Worm (Caenorhabditis elegans) whole organism, late embryonic: Measurements from ENCODE around the gene pho-13.

Source experiments
- Y22D7AL.16 ChIP-seq: sonication (generic microtip); optimal IDR thresholded peaks from 2 replicates; lab custom pipeline; 2016; ENCODE audit warnings: missing genetic modification characterization, missing compliant biosample characterization
- ceh-18 ChIP-seq: sonication (generic microtip); optimal IDR thresholded peaks from 2 replicates; lab custom pipeline; 2016; ENCODE audit warnings: missing genetic modification characterization, missing compliant biosample characterization
- ceh-30 ChIP-seq: fragments of 150-350 bp; optimal IDR thresholded peaks from 2 replicates; lab custom pipeline; 2014; ENCODE audit warnings: missing biosample characterization, missing genetic modification characterization
- dmd-4 ChIP-seq: sonication (generic microtip); optimal IDR thresholded peaks from 2 replicates; lab custom pipeline; 2016; ENCODE audit warnings: borderline replicate concordance, missing genetic modification characterization, missing compliant biosample characterization
- ets-4 ChIP-seq: sonication (generic microtip); optimal IDR thresholded peaks from 2 replicates; lab custom pipeline; 2016; ENCODE audit warnings: missing genetic modification characterization, missing compliant biosample characterization
- hlh-13 ChIP-seq: fragments of 200-800 bp; sonication (Bioruptor generic); optimal IDR thresholded peaks from 2 replicates; lab custom pipeline; 2018; ENCODE audit warnings: mild to moderate bottlenecking, missing genetic modification characterization, missing compliant biosample characterization
- nfya-1 ChIP-seq: sonication (generic microtip); optimal IDR thresholded peaks from 2 replicates; lab custom pipeline; 2017; ENCODE audit warnings: missing genetic modification characterization, mild to moderate bottlenecking, missing compliant biosample characterization, antibody characterized with exemption, moderate library complexity
- nhr-11 ChIP-seq: fragments of 150-350 bp; optimal IDR thresholded peaks from 2 replicates; lab custom pipeline; 2014; ENCODE audit warnings: missing biosample characterization, missing genetic modification characterization
- odd-2 ChIP-seq: sonication (generic microtip); optimal IDR thresholded peaks from 2 replicates; lab custom pipeline; 2017; ENCODE audit warnings: antibody characterized with exemption, mild to moderate bottlenecking, missing genetic modification characterization, missing compliant biosample characterization
- pha-4 ChIP-seq: fragments of 150-350 bp; optimal IDR thresholded peaks from 2 replicates; lab custom pipeline; 2018; ENCODE audit warnings: missing biosample characterization, missing genetic modification reagents, missing genetic modification characterization

- no peak for TF ChIP-seq nfya-1 (tag; lab: Kevin White, UChicago)
- no peak for TF ChIP-seq odd-2 (tag; lab: Kevin White, UChicago)
- no peak for TF ChIP-seq hlh-13 (GFP tag; lab: Kevin White, UChicago)
- no peak for TF ChIP-seq ceh-18
- TF ChIP-seq Y22D7AL.16: no peak
- no peak for TF ChIP-seq nhr-11 (tag; lab: Kevin White, UChicago)
- TF ChIP-seq ceh-30 (tag; lab: Kevin White, UChicago): no peak
- no peak for TF ChIP-seq dmd-4
- no peak for TF ChIP-seq pha-4 (tag; lab: Kevin White, UChicago)
- TF ChIP-seq ets-4 (tag; lab: Kevin White, UChicago): no peak
Measured at ce11 chrII:8812346-8812745, 5.5 kb upstream of the pho-13 start.
